Fruit fly (Drosophila melanogaster) whole organism, pupa: ENCODE results near the gene CG15473.

ENCODE experiments used
- CG10348 ChIP-seq: fragments of 200-800 bp; sonication (Bioruptor generic); IDR thresholded peaks from 2 replicates; pipeline ENCODE4 v1.3.6; 2022; ENCODE audit warnings: missing biosample characterization, missing genetic modification characterization
- CG12605 ChIP-seq: fragments of 200-800 bp; sonication (Bioruptor generic); IDR thresholded peaks from 2 replicates; pipeline ENCODE4 v1.3.6; 2022; ENCODE audit warnings: missing biosample characterization, missing genetic modification characterization
- CG13204 ChIP-seq: fragments of 200-800 bp; sonication (Bioruptor generic); optimal IDR thresholded peaks from 2 replicates; lab custom pipeline; 2018; ENCODE audit warnings: missing biosample characterization, mild to moderate bottlenecking, missing genetic modification characterization, moderate library complexity
- CG14655 ChIP-seq: fragments of 200-800 bp; sonication (Bioruptor generic); optimal IDR thresholded peaks from 3 replicates; lab custom pipeline; 2017; ENCODE audit warnings: mild to moderate bottlenecking, missing biosample characterization, missing genetic modification reagents, missing genetic modification characterization
- CG15710 ChIP-seq: fragments of 200-800 bp; sonication (Bioruptor generic); optimal IDR thresholded peaks from 2 replicates; lab custom pipeline; 2018; ENCODE audit warnings: missing biosample characterization, mild to moderate bottlenecking, missing genetic modification characterization, moderate library complexity
- CG17806 ChIP-seq: fragments of 200-800 bp; sonication (Bioruptor generic); optimal IDR thresholded peaks from 2 replicates; lab custom pipeline; 2018; ENCODE audit warnings: missing biosample characterization, mild to moderate bottlenecking, missing genetic modification characterization, moderate library complexity
- CG32121 ChIP-seq: fragments of 200-800 bp; sonication (Bioruptor generic); IDR thresholded peaks from 2 replicates; pipeline ENCODE4 v1.3.6; 2022; ENCODE audit warnings: missing biosample characterization, missing genetic modification characterization
- CG34367 ChIP-seq: fragments of 200-800 bp; sonication (Bioruptor generic); optimal IDR thresholded peaks from 2 replicates; lab custom pipeline; 2018; ENCODE audit warnings: missing biosample characterization, mild to moderate bottlenecking, missing genetic modification characterization
- CG4496 ChIP-seq: fragments of 200-800 bp; sonication (Bioruptor generic); IDR thresholded peaks from 3 replicates; pipeline ENCODE4 v1.3.6; 2022; ENCODE audit warnings: missing biosample characterization, missing genetic modification characterization
- CG8159 ChIP-seq: fragments of 200-800 bp; sonication (Bioruptor generic); optimal IDR thresholded peaks from 3 replicates; lab custom pipeline; 2018; ENCODE audit warnings: missing biosample characterization, mild to moderate bottlenecking, missing genetic modification characterization, moderate library complexity
- CG8301 ChIP-seq: fragments of 200-800 bp; sonication (Bioruptor generic); optimal IDR thresholded peaks from 2 replicates; lab custom pipeline; 2018; ENCODE audit warnings: missing biosample characterization, mild to moderate bottlenecking, missing genetic modification characterization
- CG9948 ChIP-seq: fragments of 200-800 bp; sonication (Bioruptor generic); optimal IDR thresholded peaks from 2 replicates; lab custom pipeline; 2018; ENCODE audit warnings: missing biosample characterization, mild to moderate bottlenecking, missing genetic modification characterization, moderate library complexity
- D1 ChIP-seq: fragments of 200-800 bp; sonication (Bioruptor generic); optimal IDR thresholded peaks from 2 replicates; lab custom pipeline; 2018; ENCODE audit warnings: missing biosample characterization, mild to moderate bottlenecking, missing genetic modification characterization, moderate library complexity
- EcR ChIP-seq: fragments of 200-800 bp; sonication (Bioruptor generic); optimal IDR thresholded peaks from 3 replicates; lab custom pipeline; 2019; ENCODE audit warnings: missing biosample characterization, missing genetic modification characterization, mild to moderate bottlenecking, moderate library complexity, missing genetic modification reagents
- Ets98B ChIP-seq: fragments of 200-800 bp; sonication (Bioruptor generic); IDR thresholded peaks from 2 replicates; pipeline ENCODE4 v1.3.6; 2022; ENCODE audit warnings: missing biosample characterization, missing genetic modification characterization
- Pif1A ChIP-seq: fragments of 200-800 bp; sonication (Bioruptor generic); optimal IDR thresholded peaks from 3 replicates; lab custom pipeline; 2016; ENCODE audit warnings: missing biosample characterization, missing genetic modification characterization
- Pif1B ChIP-seq: fragments of 200-800 bp; sonication (Bioruptor generic); optimal IDR thresholded peaks from 3 replicates; lab custom pipeline; 2016; ENCODE audit warnings: missing biosample characterization, missing genetic modification characterization
- Snoo ChIP-seq: fragments of 200-800 bp; sonication (Bioruptor generic); optimal IDR thresholded peaks from 3 replicates; lab custom pipeline; 2017; ENCODE audit warnings: missing biosample characterization, mild to moderate bottlenecking, missing genetic modification characterization, inconsistent platforms
- fd96Ca ChIP-seq: fragments of 200-800 bp; sonication (Bioruptor generic); IDR thresholded peaks from 3 replicates; pipeline ENCODE4 v1.3.6; 2022; ENCODE audit warnings: missing biosample characterization, missing genetic modification characterization
- rn ChIP-seq: fragments of 200-800 bp; sonication (Bioruptor generic); IDR thresholded peaks from 2 replicates; pipeline ENCODE4 v1.3.6; 2022; ENCODE audit warnings: missing biosample characterization, missing genetic modification characterization

The CG15473 gene

DNA sequence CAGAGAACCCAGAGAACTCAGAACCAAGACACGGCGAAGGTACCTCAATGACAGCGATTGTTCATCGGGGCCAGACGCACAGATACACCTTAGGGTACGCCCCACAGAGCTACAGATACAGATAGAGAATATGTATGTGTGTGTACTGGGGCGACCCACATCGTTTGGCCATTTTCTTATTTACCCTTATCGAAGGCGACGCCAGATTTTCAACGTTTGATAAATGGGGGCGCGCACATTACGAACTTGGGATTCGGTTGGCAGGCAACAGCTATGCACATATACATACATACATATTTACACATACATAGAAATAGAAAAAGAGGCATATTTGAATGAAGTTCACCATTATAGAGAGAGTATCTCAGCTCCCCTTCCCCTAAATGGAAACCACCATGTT lies 47.9 kb downstream of the CG15473 start:
- TF ChIP-seq CG14655 (GFP tag; lab: Kevin White, UChicago), result no peak
- no peak for TF ChIP-seq CG8301 (tag; lab: Kevin White, UChicago)
- no peak for TF ChIP-seq Pif1B (GFP tag; lab: Kevin White, UChicago)
- no peak for TF ChIP-seq CG4496 (GFP tag; lab: Robert Waterston, UW)
- TF ChIP-seq Pif1A, result no peak

DNA sequence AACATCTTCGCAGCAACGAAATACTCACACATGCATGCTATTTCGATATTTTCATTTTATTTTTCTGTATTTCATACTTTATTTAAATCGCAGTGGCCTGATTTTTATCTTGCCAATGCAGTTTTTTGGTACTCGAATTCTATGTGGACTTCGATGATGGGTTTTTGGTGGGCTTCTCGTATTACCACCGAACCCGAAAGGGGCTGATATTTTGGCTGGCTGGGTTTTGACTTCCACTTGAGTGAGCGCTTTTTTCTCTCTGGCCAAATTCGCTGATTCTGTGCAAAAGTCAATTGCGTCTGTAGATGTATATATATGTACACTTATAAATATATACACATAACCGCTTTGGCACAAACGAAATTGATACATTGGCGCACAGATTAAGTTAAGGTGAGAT lies 49.0 kb downstream of the CG15473 start:
- TF ChIP-seq Pif1A (no peak), Snoo (tag; lab: Kevin White, UChicago) (no peak), CG34367 (no peak), CG17806 (tag; lab: Kevin White, UChicago) (no peak), CG8301 (tag; lab: Kevin White, UChicago) (no peak), CG10348 (GFP tag; lab: Robert Waterston, UW) (no peak), EcR (GFP tag; lab: Kevin White, UChicago) (no peak), Pif1B (GFP tag; lab: Kevin White, UChicago) (no peak), rn (GFP tag; lab: Robert Waterston, UW) (no peak), fd96Ca (no peak), D1 (no peak), Ets98B (GFP tag; lab: Robert Waterston, UW) (no peak), CG9948 (tag; lab: Kevin White, UChicago) (no peak), CG4496 (GFP tag; lab: Robert Waterston, UW) (no peak)

DNA sequence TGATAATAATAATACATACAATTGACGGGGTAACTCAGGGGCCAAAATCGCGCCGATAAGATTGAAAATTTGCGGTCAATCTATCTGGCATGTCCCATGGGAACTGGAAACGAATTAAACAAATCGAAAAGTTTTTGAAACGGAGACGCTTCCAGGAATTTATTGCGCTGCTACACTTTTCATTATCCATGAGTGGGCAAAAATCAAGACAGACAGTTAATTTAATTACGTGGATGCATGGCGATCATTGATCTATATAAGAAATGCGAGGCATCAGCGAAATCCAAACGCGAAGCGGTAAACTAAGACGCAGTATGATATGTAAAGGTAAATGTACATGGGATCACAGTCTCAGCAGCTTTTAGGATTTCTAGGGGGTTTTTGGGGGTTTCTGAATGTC lies 49.7 kb downstream of the CG15473 start:
- TF ChIP-seq EcR (GFP tag; lab: Kevin White, UChicago) (no peak), D1 (no peak), Pif1A (no peak), CG32121 (no peak), CG13204 (GFP tag; lab: Kevin White, UChicago) (no peak), CG9948 (tag; lab: Kevin White, UChicago) (no peak), CG17806 (tag; lab: Kevin White, UChicago) (no peak), CG15710 (tag; lab: Kevin White, UChicago) (no peak), Ets98B (GFP tag; lab: Robert Waterston, UW) (no peak), CG8159 (no peak)

DNA sequence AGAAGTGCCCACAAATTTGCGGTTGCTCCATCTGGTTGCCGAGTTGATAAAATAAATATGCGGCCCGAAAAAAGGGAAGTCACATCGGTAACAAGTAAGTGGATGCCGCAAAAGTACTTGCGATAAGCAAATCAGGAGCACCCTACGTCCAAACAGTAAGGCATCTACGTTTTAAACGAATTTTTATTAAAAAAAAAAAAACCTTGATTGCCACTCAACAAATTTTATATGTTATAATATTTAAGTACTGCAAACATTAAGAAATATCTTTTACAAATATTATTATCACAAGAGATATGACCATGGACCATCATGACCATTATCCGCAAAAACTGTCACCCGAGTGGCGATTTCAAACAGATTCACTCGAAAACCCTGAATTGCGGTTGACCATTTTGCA lies 50.2 kb downstream of the CG15473 start:
- no peak for TF ChIP-seq CG8159
- no peak for TF ChIP-seq rn (GFP tag; lab: Robert Waterston, UW)
- no peak for TF ChIP-seq CG14655 (GFP tag; lab: Kevin White, UChicago)
- no peak for TF ChIP-seq Snoo (tag; lab: Kevin White, UChicago)
- TF ChIP-seq CG17806 (tag; lab: Kevin White, UChicago), result no peak
- no peak for TF ChIP-seq Ets98B (GFP tag; lab: Robert Waterston, UW)
- no peak for TF ChIP-seq CG34367
- TF ChIP-seq CG8301 (tag; lab: Kevin White, UChicago), result no peak
- TF ChIP-seq EcR (GFP tag; lab: Kevin White, UChicago), result no peak
- TF ChIP-seq CG13204 (GFP tag; lab: Kevin White, UChicago), result no peak
- TF ChIP-seq CG12605 (GFP tag; lab: Robert Waterston, UW), result no peak
- no peak for TF ChIP-seq Pif1A
- no peak for TF ChIP-seq CG15710 (tag; lab: Kevin White, UChicago)
- TF ChIP-seq fd96Ca, result no peak
- no peak for TF ChIP-seq CG32121
- no peak for TF ChIP-seq CG10348 (GFP tag; lab: Robert Waterston, UW)
- no peak for TF ChIP-seq D1
- TF ChIP-seq CG4496 (GFP tag; lab: Robert Waterston, UW), result no peak
- TF ChIP-seq, all 21 proteins: peak for 0
